Worm (Caenorhabditis elegans): ENCODE results near the gene elo-4.

- TF ChIP-seq nhr-10 (tag; optimal IDR thresholded peaks at IDR 0.05) (no peak), ztf-4 (tag; optimal IDR thresholded peaks at IDR 0.05) (no peak), ceh-82 (tag; optimal IDR thresholded peaks at IDR 0.05) (no peak), ztf-11 (tag; optimal IDR thresholded peaks at IDR 0.05) (no peak), nhr-11 (tag; optimal IDR thresholded peaks at IDR 0.05) (no peak), skn-1 (tag; optimal IDR thresholded peaks at IDR 0.05) (no peak), nhr-237 (tag; optimal IDR thresholded peaks at IDR 0.05) (no peak), sma-9 (GFP tag; optimal IDR thresholded peaks at IDR 0.05) (no peak), sma-9 (tag; optimal IDR thresholded peaks at IDR 0.05) (no peak), unc-39 (tag; optimal IDR thresholded peaks at IDR 0.05) (no peak), lsy-2 (tag; optimal IDR thresholded peaks at IDR 0.05) (no peak), elt-3 (tag; optimal IDR thresholded peaks at IDR 0.05) (no peak)
Measured at ce11 chrIII:9366376-9366775, 32.3 kb upstream of the elo-4 start.
